Worm (Caenorhabditis elegans) whole organism, midembryonic: ENCODE results near the gene F41G4.8.

ENCODE experiments used
- T22C8.4 ChIP-seq: fragments of 200-800 bp; sonication (Bioruptor generic); IDR thresholded peaks from 2 replicates; pipeline ENCODE4 v1.3.6; 2022; ENCODE audit warnings: missing genetic modification characterization, missing compliant biosample characterization
- cog-1 ChIP-seq: sonication (generic microtip); optimal IDR thresholded peaks from 2 replicates; lab custom pipeline; 2016; ENCODE audit warnings: missing genetic modification characterization, missing compliant biosample characterization
- flt-1 ChIP-seq: fragments of 200-800 bp; sonication (Bioruptor generic); IDR thresholded peaks from 2 replicates; pipeline ENCODE4 v1.3.6; 2022; ENCODE audit warnings: missing genetic modification characterization, missing compliant biosample characterization
- klf-2 ChIP-seq: fragments of 200-800 bp; sonication (Bioruptor generic); conservative IDR thresholded peaks from 2 replicates; pipeline ENCODE4 v1.3.6; 2022; ENCODE audit warnings: missing genetic modification reagents, missing genetic modification characterization, missing compliant biosample characterization
- med-1 ChIP-seq: sonication (generic microtip); optimal IDR thresholded peaks from 2 replicates; lab custom pipeline; 2017; ENCODE audit warnings: missing genetic modification characterization, mild to moderate bottlenecking, missing compliant biosample characterization, antibody characterized with exemption, missing genetic modification reagents; ENCODE audit not compliant: insufficient read depth
- ref-1 ChIP-seq: fragments of 200-800 bp; sonication (Bioruptor generic); conservative IDR thresholded peaks from 2 replicates; pipeline ENCODE4 v1.3.6; 2022; ENCODE audit warnings: missing genetic modification reagents, missing genetic modification characterization, missing compliant biosample characterization
- tab-1 ChIP-seq: fragments of 200-800 bp; sonication (Bioruptor generic); IDR thresholded peaks from 2 replicates; pipeline ENCODE4 v1.3.6; 2022; ENCODE audit warnings: missing genetic modification characterization, missing compliant biosample characterization
- ztf-23 ChIP-seq: fragments of 200-800 bp; sonication (Bioruptor generic); IDR thresholded peaks from 2 replicates; pipeline ENCODE4 v1.3.6; 2022; ENCODE audit warnings: missing genetic modification reagents, missing genetic modification characterization, missing compliant biosample characterization
- ztf-29 ChIP-seq: fragments of 200-800 bp; sonication (Bioruptor generic); IDR thresholded peaks from 2 replicates; pipeline ENCODE4 v1.3.6; 2022; ENCODE audit warnings: missing genetic modification reagents, missing genetic modification characterization, missing compliant biosample characterization

DNA sequence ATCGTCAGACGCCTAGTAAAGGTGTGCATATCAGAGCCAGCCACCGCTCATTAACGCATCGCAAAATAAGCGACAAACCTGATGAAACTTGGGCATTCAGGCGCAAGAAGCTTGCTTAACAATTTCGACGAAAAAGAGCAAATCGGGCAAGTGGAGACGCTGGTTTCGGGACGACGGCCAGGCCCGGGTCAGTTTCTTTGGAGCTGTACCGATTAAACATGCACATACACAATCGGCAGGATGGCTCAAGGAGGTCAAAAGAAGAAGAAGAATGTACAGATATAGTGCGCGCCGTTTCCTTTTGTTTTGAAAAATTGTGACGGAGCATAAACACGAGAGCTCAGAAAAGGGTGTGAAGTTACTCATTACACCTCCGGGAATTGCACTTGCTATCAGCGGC lies 18.3 kb downstream of the F41G4.8 start:
- no peak for TF ChIP-seq flt-1
- no peak for TF ChIP-seq med-1
- TF ChIP-seq ref-1: no peak
- no peak for TF ChIP-seq ztf-23 (GFP tag; lab: Robert Waterston, UW)
- no peak for TF ChIP-seq klf-2 (GFP tag; lab: Robert Waterston, UW)
- no peak for TF ChIP-seq tab-1 (GFP tag; lab: Robert Waterston, UW)
- TF ChIP-seq ztf-29 (GFP tag; lab: Robert Waterston, UW): no peak
- TF ChIP-seq cog-1 (tag; lab: Kevin White, UChicago): no peak
- no peak for TF ChIP-seq T22C8.4 (GFP tag; lab: Robert Waterston, UW)
